Worm (Caenorhabditis elegans) whole organism, L3 larva: Measurements from ENCODE around the gene kin-29.

Experiments
- R02D3.7 ChIP-seq: fragments of 150-350 bp; optimal IDR thresholded peaks from 2 replicates; lab custom pipeline; 2014; ENCODE audit warnings: missing biosample characterization, missing genetic modification characterization
- ZK546.5 ChIP-seq: sonication (generic microtip); optimal IDR thresholded peaks from 2 replicates; lab custom pipeline; 2017; ENCODE audit warnings: missing biosample characterization, missing genetic modification characterization
- aly-2 ChIP-seq: fragments of 150-350 bp; optimal IDR thresholded peaks from 2 replicates; lab custom pipeline; 2014; ENCODE audit warnings: missing biosample characterization, missing genetic modification characterization
- ama-1 ChIP-seq: fragments of 150-350 bp; optimal IDR thresholded peaks from 2 replicates; lab custom pipeline; 2018
- ceh-16 ChIP-seq: sonication (generic microtip); optimal IDR thresholded peaks from 2 replicates; lab custom pipeline; 2017; ENCODE audit warnings: missing biosample characterization, missing genetic modification characterization
- ceh-28 ChIP-seq: fragments of 150-350 bp; optimal IDR thresholded peaks from 2 replicates; lab custom pipeline; 2014; ENCODE audit warnings: missing biosample characterization, missing genetic modification reagents, missing genetic modification characterization
- ceh-82 ChIP-seq: fragments of 150-350 bp; optimal IDR thresholded peaks from 2 replicates; lab custom pipeline; 2014; ENCODE audit warnings: missing biosample characterization, missing genetic modification characterization
- ceh-9 ChIP-seq: sonication (generic microtip); optimal IDR thresholded peaks from 2 replicates; lab custom pipeline; 2018; ENCODE audit warnings: missing biosample characterization, missing genetic modification characterization
- daf-12 ChIP-seq: fragments of 150-350 bp; optimal IDR thresholded peaks from 2 replicates; lab custom pipeline; 2014; ENCODE audit warnings: missing biosample characterization, missing genetic modification reagents, missing genetic modification characterization
- egl-27 ChIP-seq: sonication (generic microtip); optimal IDR thresholded peaks from 4 replicates; lab custom pipeline; 2017; ENCODE audit warnings: missing biosample characterization, missing genetic modification reagents, missing genetic modification characterization
- egl-5 ChIP-seq: fragments of 150-350 bp; optimal IDR thresholded peaks from 2 replicates; lab custom pipeline; 2017; ENCODE audit warnings: missing biosample characterization, missing genetic modification reagents, missing genetic modification characterization, inconsistent platforms
- elt-1 ChIP-seq: fragments of 150-350 bp; optimal IDR thresholded peaks from 2 replicates; lab custom pipeline; 2014; ENCODE audit warnings: missing biosample characterization, missing genetic modification characterization
- elt-2 ChIP-seq: sonication (generic microtip); optimal IDR thresholded peaks from 2 replicates; lab custom pipeline; 2016; ENCODE audit warnings: missing genetic modification reagents, mild to moderate bottlenecking, missing genetic modification characterization, missing compliant biosample characterization
- elt-3 ChIP-seq, 3 experiments: fragments of 150-350 bp in 1 of 3; sonication (generic microtip) in 2 of 3; optimal IDR thresholded peaks; 2 replicates in 2 of 3; 4 replicates in 1 of 3; lab custom pipeline; 2014 to 2017; ENCODE audit warnings: missing biosample characterization in 3 of 3, missing genetic modification characterization in 3 of 3
- eor-1 ChIP-seq, 2 experiments: fragments of 150-350 bp; optimal IDR thresholded peaks; 2 replicates each; lab custom pipeline; 2014 to 2018; ENCODE audit warnings: missing biosample characterization in 2 of 2, missing genetic modification characterization in 2 of 2
- fkh-10 ChIP-seq: sonication (generic microtip); optimal IDR thresholded peaks from 2 replicates; lab custom pipeline; 2017; ENCODE audit warnings: missing biosample characterization, missing genetic modification reagents, missing genetic modification characterization
- fkh-2 ChIP-seq: fragments of 150-350 bp; optimal IDR thresholded peaks from 2 replicates; lab custom pipeline; 2014; ENCODE audit warnings: missing biosample characterization, missing genetic modification reagents, missing genetic modification characterization
- fos-1 ChIP-seq: fragments of 150-350 bp; optimal IDR thresholded peaks from 2 replicates; lab custom pipeline; 2014; ENCODE audit warnings: missing biosample characterization, missing genetic modification characterization
- hmg-11 ChIP-seq: sonication (generic microtip); optimal IDR thresholded peaks from 2 replicates; lab custom pipeline; 2016; ENCODE audit warnings: missing genetic modification characterization, missing compliant biosample characterization
- jun-1 ChIP-seq: fragments of 150-350 bp; optimal IDR thresholded peaks from 2 replicates; lab custom pipeline; 2014; ENCODE audit warnings: missing biosample characterization, missing genetic modification reagents, missing genetic modification characterization
- lin-15B ChIP-seq: fragments of 150-350 bp; optimal IDR thresholded peaks from 2 replicates; lab custom pipeline; 2014; ENCODE audit warnings: missing biosample characterization, missing genetic modification characterization
- lin-39 ChIP-seq: fragments of 150-350 bp; optimal IDR thresholded peaks from 2 replicates; lab custom pipeline; 2018; ENCODE audit warnings: missing biosample characterization, missing genetic modification reagents, missing genetic modification characterization
- lsy-12 ChIP-seq: sonication (generic microtip); optimal IDR thresholded peaks from 2 replicates; lab custom pipeline; 2016; ENCODE audit warnings: mild to moderate bottlenecking, missing genetic modification characterization, missing compliant biosample characterization
- mdl-1 ChIP-seq: fragments of 150-350 bp; optimal IDR thresholded peaks from 2 replicates; lab custom pipeline; 2014; ENCODE audit warnings: missing biosample characterization, missing genetic modification characterization
- mml-1 ChIP-seq: fragments of 150-350 bp; sonication (generic microtip); optimal IDR thresholded peaks from 3 replicates; lab custom pipeline; 2014; ENCODE audit warnings: missing biosample characterization, missing genetic modification characterization
- nfya-1 ChIP-seq: sonication (generic microtip); optimal IDR thresholded peaks from 2 replicates; lab custom pipeline; 2017; ENCODE audit warnings: missing genetic modification characterization, mild to moderate bottlenecking, missing compliant biosample characterization, antibody characterized with exemption, moderate library complexity; ENCODE audit not compliant: insufficient read depth
- nhr-11 ChIP-seq: fragments of 150-350 bp; optimal IDR thresholded peaks from 2 replicates; lab custom pipeline; 2014; ENCODE audit warnings: missing biosample characterization, missing genetic modification characterization
- nhr-12 ChIP-seq: fragments of 150-350 bp; optimal IDR thresholded peaks from 2 replicates; lab custom pipeline; 2014; ENCODE audit warnings: missing biosample characterization, missing genetic modification characterization
- nhr-23 ChIP-seq: fragments of 150-350 bp; optimal IDR thresholded peaks from 2 replicates; lab custom pipeline; 2014; ENCODE audit warnings: missing biosample characterization, missing genetic modification reagents, missing genetic modification characterization
- nhr-237 ChIP-seq: fragments of 150-350 bp; optimal IDR thresholded peaks from 2 replicates; lab custom pipeline; 2014; ENCODE audit warnings: missing biosample characterization, missing genetic modification characterization
- nhr-25 ChIP-seq: sonication (generic microtip); optimal IDR thresholded peaks from 2 replicates; lab custom pipeline; 2017; ENCODE audit warnings: missing biosample characterization, missing genetic modification characterization
- nhr-28 ChIP-seq: fragments of 150-350 bp; optimal IDR thresholded peaks from 2 replicates; lab custom pipeline; 2014; ENCODE audit warnings: missing biosample characterization, missing genetic modification characterization
- nhr-43 ChIP-seq: sonication (generic microtip); optimal IDR thresholded peaks from 2 replicates; lab custom pipeline; 2016; ENCODE audit warnings: mild to moderate bottlenecking, missing genetic modification characterization, missing compliant biosample characterization; ENCODE audit not compliant: poor library complexity, severe bottlenecking
- nhr-67 ChIP-seq: fragments of 150-350 bp; optimal IDR thresholded peaks from 2 replicates; lab custom pipeline; 2014; ENCODE audit warnings: missing biosample characterization, missing genetic modification characterization
- nhr-76 ChIP-seq: fragments of 150-350 bp; sonication (generic microtip); optimal IDR thresholded peaks from 5 replicates; lab custom pipeline; 2014; ENCODE audit warnings: missing biosample characterization, missing genetic modification characterization
- nhr-77 ChIP-seq: fragments of 150-350 bp; optimal IDR thresholded peaks from 2 replicates; lab custom pipeline; 2014; ENCODE audit warnings: missing biosample characterization, missing genetic modification characterization
- pha-4 ChIP-seq: fragments of 150-350 bp; optimal IDR thresholded peaks from 2 replicates; lab custom pipeline; 2014; ENCODE audit warnings: missing biosample characterization, missing genetic modification reagents, missing genetic modification characterization
- pqm-1 ChIP-seq: fragments of 150-350 bp; optimal IDR thresholded peaks from 2 replicates; lab custom pipeline; 2017; ENCODE audit warnings: missing biosample characterization, missing genetic modification characterization, inconsistent platforms
- sea-2 ChIP-seq: fragments of 150-350 bp; sonication (generic microtip); optimal IDR thresholded peaks from 4 replicates; lab custom pipeline; 2014; ENCODE audit warnings: missing biosample characterization, missing genetic modification reagents, missing genetic modification characterization
- skn-1 ChIP-seq: fragments of 150-350 bp; optimal IDR thresholded peaks from 2 replicates; lab custom pipeline; 2014; ENCODE audit warnings: missing biosample characterization, missing genetic modification characterization
- snpc-4 ChIP-seq: fragments of 150-350 bp; optimal IDR thresholded peaks from 2 replicates; lab custom pipeline; 2014; ENCODE audit warnings: missing biosample characterization, missing genetic modification characterization
- tbx-2 ChIP-seq: sonication (generic microtip); optimal IDR thresholded peaks from 2 replicates; lab custom pipeline; 2016; ENCODE audit warnings: mild to moderate bottlenecking, missing genetic modification characterization, missing compliant biosample characterization
- unc-39 ChIP-seq: sonication (generic microtip); optimal IDR thresholded peaks from 4 replicates; lab custom pipeline; 2017; ENCODE audit warnings: missing biosample characterization, missing genetic modification characterization
- unc-62 ChIP-seq: fragments of 150-350 bp; sonication (generic microtip); optimal IDR thresholded peaks from 4 replicates; lab custom pipeline; 2014; ENCODE audit warnings: missing biosample characterization, missing genetic modification reagents, missing genetic modification characterization
- zag-1 ChIP-seq: fragments of 150-350 bp; optimal IDR thresholded peaks from 2 replicates; lab custom pipeline; 2014; ENCODE audit warnings: missing biosample characterization, missing genetic modification characterization
- ztf-11 ChIP-seq: fragments of 150-350 bp; optimal IDR thresholded peaks from 2 replicates; lab custom pipeline; 2014; ENCODE audit warnings: missing biosample characterization, missing genetic modification characterization
- ztf-4 ChIP-seq: fragments of 150-350 bp; optimal IDR thresholded peaks from 2 replicates; lab custom pipeline; 2014; ENCODE audit warnings: missing biosample characterization, missing genetic modification characterization

The kin-29 gene

DNA sequence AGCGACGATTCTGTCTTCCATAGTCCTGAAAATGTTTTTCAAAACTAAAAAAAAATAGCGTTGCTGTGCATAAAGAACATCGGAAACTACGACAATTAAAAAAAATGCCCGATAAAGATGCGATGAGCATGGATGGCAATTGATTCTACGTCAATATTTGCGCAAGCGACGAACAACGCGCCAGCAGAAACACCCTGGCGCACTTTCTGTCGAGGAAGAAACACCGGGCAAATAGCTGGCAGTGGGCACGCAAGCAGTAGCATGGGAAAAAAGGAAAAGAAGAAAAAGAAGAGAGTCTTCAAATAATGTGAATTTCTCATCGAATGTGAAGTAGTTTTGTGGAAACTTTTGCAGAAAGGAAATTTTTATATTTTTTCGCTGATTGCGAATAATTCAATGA is 42.6 kb downstream of the kin-29 start, which contains the start of gene C14A11.9:
Gene C14A11.9 (minus strand): TSS at position 27 of the 400 bp plus-strand sequence.
- TF ChIP-seq lin-39 (tag; lab: Kevin White, UChicago) (peak; percentile 95), unc-62 (GFP tag; lab: Kevin White, UChicago) (no peak), tbx-2 (tag; lab: Kevin White, UChicago) (peak; percentile 92), pha-4 (tag; lab: Kevin White, UChicago) (peak; percentile 82), nhr-28 (no peak), nhr-43 (tag; lab: Kevin White, UChicago) (peak; percentile 92), nhr-67 (tag; lab: Kevin White, UChicago) (no peak), ama-1 (lab: Kevin White, UChicago) (no peak), nhr-77 (tag; lab: Kevin White, UChicago) (peak; percentile 27), ceh-16 (no peak), nhr-23 (tag; lab: Kevin White, UChicago) (peak; percentile 89), fkh-2 (tag; lab: Kevin White, UChicago) (no peak), lin-15B (tag; lab: Kevin White, UChicago) (peak; percentile 78), hmg-11 (tag; lab: Kevin White, UChicago) (peak; percentile 98), R02D3.7 (peak; percentile 57), mml-1 (no peak), pqm-1 (tag; lab: Kevin White, UChicago) (peak; percentile 58), egl-5 (peak; percentile 81), ZK546.5 (tag; lab: Kevin White, UChicago) (peak; percentile 6), ztf-4 (tag; lab: Kevin White, UChicago) (no peak), fkh-10 (peak; percentile 94), nhr-25 (tag; lab: Kevin White, UChicago) (peak; percentile 59), nhr-11 (tag; lab: Kevin White, UChicago) (peak; percentile 57), ceh-82 (peak; percentile 78), skn-1 (peak; percentile 90), eor-1 (tag; optimal IDR thresholded peaks at IDR 0.05; lab: Kevin White, UChicago) (no peak), jun-1 (tag; lab: Kevin White, UChicago) (peak; percentile 91), nfya-1 (tag; lab: Kevin White, UChicago) (peak; percentile 90), elt-2 (tag; lab: Kevin White, UChicago) (peak; percentile 76), aly-2 (tag; lab: Kevin White, UChicago) (no peak), unc-39 (tag; lab: Kevin White, UChicago) (no peak), nhr-12 (tag; lab: Kevin White, UChicago) (no peak), lsy-12 (tag; lab: Kevin White, UChicago) (peak; percentile 85), nhr-237 (tag; lab: Kevin White, UChicago) (no peak), sea-2 (GFP tag; lab: Kevin White, UChicago) (no peak), zag-1 (tag; lab: Kevin White, UChicago) (peak; percentile 61), daf-12 (no peak), nhr-76 (tag; lab: Kevin White, UChicago) (no peak), elt-1 (peak; percentile 16), mdl-1 (tag; lab: Kevin White, UChicago) (no peak), snpc-4 (tag; lab: Kevin White, UChicago) (peak; percentile 78), ztf-11 (tag; lab: Kevin White, UChicago) (no peak), fos-1 (tag; lab: Kevin White, UChicago) (no peak), elt-3 (tag; optimal IDR thresholded peaks at IDR 0.05; lab: Kevin White, UChicago) (no peak), ceh-9 (tag; lab: Kevin White, UChicago) (no peak), ceh-28 (tag; lab: Kevin White, UChicago) (peak; percentile 82), egl-27 (tag; lab: Kevin White, UChicago) (peak; percentile 45)
